Worm (Caenorhabditis elegans): Measurements from ENCODE around the gene ccnk-1.

DNA sequence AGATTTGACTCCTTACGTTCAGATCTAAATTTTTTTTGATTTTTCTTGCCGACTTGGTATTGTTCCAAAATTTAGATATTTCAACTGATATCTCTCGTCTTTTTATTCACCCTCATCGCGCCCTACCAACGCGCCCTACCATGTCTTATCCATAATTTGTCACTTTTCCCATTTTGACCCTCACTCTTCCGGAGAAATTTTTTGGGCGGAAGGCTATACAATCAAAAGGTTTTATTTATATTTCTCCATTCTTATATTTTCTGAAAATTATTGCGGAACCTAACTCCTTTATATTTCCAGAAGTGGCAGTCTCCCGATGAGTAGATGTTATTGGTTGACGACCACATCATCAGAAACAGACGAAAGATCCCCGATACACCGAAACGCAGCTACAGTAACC lies 8.5 kb downstream of the ccnk-1 start, which contains the start of gene hot-1:
- TF ChIP-seq W03F9.2 (tag; optimal IDR thresholded peaks at IDR 0.05) (no peak), dao-5 (tag; optimal IDR thresholded peaks at IDR 0.05) (no peak), him-1 (tag; optimal IDR thresholded peaks at IDR 0.05) (no peak)

All from whole organism, L4/young adult.